Fruit fly (Drosophila melanogaster): ENCODE results near the gene CG14543.
A peak's percentile ranks its signal among the peaks of the same experiment; 100 is the strongest.

The CG14543 gene

dm6 chr3R:26055214-26055632, 1.2 kb upstream of the CG14543 start, which contains the start of gene Cmpk (continued):
- peak; percentile 43 for TF ChIP-seq ash1 (GFP tag; optimal IDR thresholded peaks at IDR 0.05)
- TF ChIP-seq unpg (GFP tag; optimal IDR thresholded peaks at IDR 0.05): peak; percentile 73
- peak; percentile 80 for TF ChIP-seq CG6765 (GFP tag; optimal IDR thresholded peaks at IDR 0.05)
- TF ChIP-seq Rx (GFP tag; IDR thresholded peaks at IDR 0.05): peak; percentile 29; the same call in 1 of the 2 replicates
- no peak for TF ChIP-seq CG12744 (GFP tag; optimal IDR thresholded peaks at IDR 0.05)
- TF ChIP-seq D19A (tag; optimal IDR thresholded peaks at IDR 0.05): peak; percentile 32
- no peak for TF ChIP-seq gsb (GFP tag; IDR thresholded peaks at IDR 0.05)
- peak; percentile 84 for TF ChIP-seq CG13296 (GFP tag; optimal IDR thresholded peaks at IDR 0.05)
- peak; percentile 82 for TF ChIP-seq dysf (GFP tag; IDR thresholded peaks at IDR 0.05)
- no peak for TF ChIP-seq hth (optimal IDR thresholded peaks at IDR 0.05)
- TF ChIP-seq en (GFP tag; optimal IDR thresholded peaks at IDR 0.05): peak; percentile 9
- TF ChIP-seq CG15269 (tag; optimal IDR thresholded peaks at IDR 0.05): peak; percentile 68
- no peak for TF ChIP-seq CG12942 (GFP tag; optimal IDR thresholded peaks at IDR 0.05)
- no peak for TF ChIP-seq zf30C (GFP tag; optimal IDR thresholded peaks at IDR 0.05)
- no peak for TF ChIP-seq pros (GFP tag; optimal IDR thresholded peaks at IDR 0.05)
- peak; percentile 28 for TF ChIP-seq TFAM (GFP tag; optimal IDR thresholded peaks at IDR 0.05)
- TF ChIP-seq CG17385 (GFP tag; optimal IDR thresholded peaks at IDR 0.05): peak; percentile 80
- peak; percentile 43; the same call in 2 of the 3 replicates for TF ChIP-seq ase (GFP tag; IDR thresholded peaks at IDR 0.05)
- peak; percentile 3 for TF ChIP-seq gcm2 (GFP tag; optimal IDR thresholded peaks at IDR 0.05)
- no peak for TF ChIP-seq CG16813 (GFP tag; IDR thresholded peaks at IDR 0.05; ENCODE audit: partially characterized antibody)
- TF ChIP-seq jumu (GFP tag; optimal IDR thresholded peaks at IDR 0.05): peak; percentile 15
- peak; percentile 2 for TF ChIP-seq gfzf (GFP tag; optimal IDR thresholded peaks at IDR 0.05)
- no peak for TF ChIP-seq wor (GFP tag; IDR thresholded peaks at IDR 0.05)
- no peak for TF ChIP-seq Lpt (GFP tag; optimal IDR thresholded peaks at IDR 0.05)
- TF ChIP-seq CG1602 (GFP tag; optimal IDR thresholded peaks at IDR 0.05): no peak
- 0 out of 2 replicates have a peak, but pooled peaks have one; percentile 58 for TF ChIP-seq CG11085 (GFP tag; IDR thresholded peaks at IDR 0.05)
- peak; percentile 75 for TF ChIP-seq CG1603 (tag; optimal IDR thresholded peaks at IDR 0.05)
- TF ChIP-seq wek (GFP tag; optimal IDR thresholded peaks at IDR 0.05): peak; percentile 68
- TF ChIP-seq CG12104 (GFP tag; optimal IDR thresholded peaks at IDR 0.05): peak; percentile 44
- TF ChIP-seq CG30431 (GFP tag; optimal IDR thresholded peaks at IDR 0.05): peak; percentile 64
- TF ChIP-seq pum (GFP tag; optimal IDR thresholded peaks at IDR 0.05): no peak
- TF ChIP-seq ewg (GFP tag; optimal IDR thresholded peaks at IDR 0.05): peak; percentile 96
- TF ChIP-seq CG11398 (GFP tag; optimal IDR thresholded peaks at IDR 0.05): peak; percentile 23
- TF ChIP-seq D19B (GFP tag; optimal IDR thresholded peaks at IDR 0.05): peak; percentile 21
- TF ChIP-seq ken (GFP tag; IDR thresholded peaks at IDR 0.05): 0 out of 3 replicates have a peak, but pooled peaks have one; percentile 23
- TF ChIP-seq peb (GFP tag; IDR thresholded peaks at IDR 0.05): no peak
- TF ChIP-seq dmrt99B (tag; optimal IDR thresholded peaks at IDR 0.05): peak; percentile 63
- peak; percentile 55 for TF ChIP-seq CTCF (GFP tag; optimal IDR thresholded peaks at IDR 0.05)
- peak; percentile 43 for TF ChIP-seq nmo (GFP tag; optimal IDR thresholded peaks at IDR 0.05)
- TF ChIP-seq Dip3 (GFP tag; optimal IDR thresholded peaks at IDR 0.05): peak; percentile 53
- no peak for TF ChIP-seq ab (GFP tag; optimal IDR thresholded peaks at IDR 0.05)
- TF ChIP-seq Hmr (GFP tag; optimal IDR thresholded peaks at IDR 0.05): peak; percentile 91
- 0 out of 2 replicates have a peak, but pooled peaks have one; percentile 27 for TF ChIP-seq crol (GFP tag; IDR thresholded peaks at IDR 0.05)
- peak; percentile 88 for TF ChIP-seq NfI (GFP tag; optimal IDR thresholded peaks at IDR 0.05)
- TF ChIP-seq Dad (GFP tag; optimal IDR thresholded peaks at IDR 0.05): no peak
- TF ChIP-seq tap (tag; optimal IDR thresholded peaks at IDR 0.05): peak; percentile 72
- TF ChIP-seq org-1 (GFP tag; optimal IDR thresholded peaks at IDR 0.05): peak; percentile 47
- TF ChIP-seq tin (GFP tag; optimal IDR thresholded peaks at IDR 0.05): peak; percentile 53
- peak; percentile 86 for TF ChIP-seq Ets65A (GFP tag)
- peak; percentile 58 for TF ChIP-seq CG5953 (GFP tag; IDR thresholded peaks at IDR 0.05)
- peak; percentile 12 for TF ChIP-seq vfl (GFP tag; optimal IDR thresholded peaks at IDR 0.05)
- TF ChIP-seq Doc3 (GFP tag; IDR thresholded peaks at IDR 0.05; ENCODE audit: partially characterized antibody): no peak
